Worm (Caenorhabditis elegans) whole organism, young adult: ENCODE results near the gene bbln-1.
A peak's percentile ranks its signal among the peaks of the same experiment; 100 is the strongest.

Source experiments
- C17E4.6 ChIP-seq: fragments of 200-800 bp; sonication (Bioruptor generic); IDR thresholded peaks from 2 replicates; pipeline ENCODE4 v1.3.6; 2022; ENCODE audit warnings: missing genetic modification reagents, missing genetic modification characterization, missing compliant biosample characterization
- F52B5.7 ChIP-seq: sonication (generic microtip); optimal IDR thresholded peaks from 2 replicates; lab custom pipeline; 2016; ENCODE audit warnings: mild to moderate bottlenecking, missing genetic modification characterization, missing compliant biosample characterization
- F55B11.4 ChIP-seq: sonication (generic microtip); optimal IDR thresholded peaks from 2 replicates; lab custom pipeline; 2016; ENCODE audit warnings: missing compliant biosample characterization, missing genetic modification characterization, borderline replicate concordance; ENCODE audit not compliant: insufficient read depth
- K11D2.4 ChIP-seq: fragments of 200-800 bp; sonication (Bioruptor generic); IDR thresholded peaks from 2 replicates; pipeline ENCODE4 v1.3.6; 2022; ENCODE audit warnings: missing genetic modification reagents, missing genetic modification characterization, missing compliant biosample characterization
- K12H6.12 ChIP-seq: fragments of 200-800 bp; sonication (Bioruptor generic); optimal IDR thresholded peaks from 2 replicates; lab custom pipeline; 2018; ENCODE audit warnings: mild to moderate bottlenecking, missing genetic modification characterization, missing compliant biosample characterization
- Y67H2A.10 ChIP-seq: fragments of 200-800 bp; sonication (Bioruptor generic); conservative IDR thresholded peaks from 2 replicates; pipeline ENCODE4 v1.3.6; 2022; ENCODE audit warnings: missing genetic modification reagents, missing genetic modification characterization, missing compliant biosample characterization
- Y79H2A.3 ChIP-seq: fragments of 200-800 bp; sonication (Bioruptor generic); conservative IDR thresholded peaks from 2 replicates; pipeline ENCODE4 v1.3.6; 2022; ENCODE audit warnings: missing genetic modification reagents, missing genetic modification characterization, missing compliant biosample characterization
- Y95B8A.8 ChIP-seq: fragments of 200-800 bp; sonication (Bioruptor generic); IDR thresholded peaks from 2 replicates; pipeline ENCODE4 v1.3.6; 2022; ENCODE audit warnings: missing genetic modification reagents, missing genetic modification characterization, missing compliant biosample characterization
- attf-3 ChIP-seq: fragments of 200-800 bp; sonication (Bioruptor generic); conservative IDR thresholded peaks from 2 replicates; pipeline ENCODE4 v1.3.6; 2022; ENCODE audit warnings: missing genetic modification reagents, missing genetic modification characterization, missing compliant biosample characterization
- bed-2 ChIP-seq: fragments of 200-800 bp; sonication (Bioruptor generic); IDR thresholded peaks from 2 replicates; pipeline ENCODE4 v1.3.6; 2022; ENCODE audit warnings: missing genetic modification reagents, missing genetic modification characterization, missing compliant biosample characterization
- cebp-1 ChIP-seq, 2 experiments: fragments of 200-800 bp in 1 of 2; sonication (Bioruptor generic) in 1 of 2; sonication (generic microtip) in 1 of 2; IDR thresholded peaks in 1 of 2; optimal IDR thresholded peaks in 1 of 2; 2 replicates each; pipeline versions ENCODE4 v1.3.6 to Lab custom; 2017 to 2022; ENCODE audit warnings: missing compliant biosample characterization in 2 of 2, missing genetic modification characterization in 2 of 2, mild to moderate bottlenecking in 1 of 2, missing genetic modification reagents in 1 of 2, moderate library complexity in 1 of 2
- ceh-27 ChIP-seq: fragments of 200-800 bp; sonication (Bioruptor generic); optimal IDR thresholded peaks from 2 replicates; lab custom pipeline; 2018; ENCODE audit warnings: mild to moderate bottlenecking, missing genetic modification characterization, moderate library complexity, missing compliant biosample characterization
- die-1 ChIP-seq: sonication (generic microtip); optimal IDR thresholded peaks from 2 replicates; lab custom pipeline; 2016; ENCODE audit warnings: missing genotype, mild to moderate bottlenecking, missing genetic modification characterization, missing compliant biosample characterization
- egl-44 ChIP-seq: fragments of 200-800 bp; sonication (Bioruptor generic); IDR thresholded peaks from 2 replicates; pipeline ENCODE4 v1.3.6; 2022; ENCODE audit warnings: missing genetic modification reagents, missing genetic modification characterization, missing compliant biosample characterization
- ets-4 ChIP-seq: fragments of 200-800 bp; sonication (Bioruptor generic); optimal IDR thresholded peaks from 2 replicates; lab custom pipeline; 2018; ENCODE audit warnings: mild to moderate bottlenecking, missing genetic modification characterization, missing compliant biosample characterization
- hlh-26 ChIP-seq: fragments of 200-800 bp; sonication (Bioruptor generic); conservative IDR thresholded peaks from 2 replicates; pipeline ENCODE4 v1.3.6; 2022; ENCODE audit warnings: missing genetic modification reagents, missing genetic modification characterization, missing compliant biosample characterization
- hsf-1 ChIP-seq: fragments of 200-800 bp; sonication (Bioruptor generic); IDR thresholded peaks from 2 replicates; pipeline ENCODE4 v1.3.6; 2022; ENCODE audit warnings: missing genetic modification reagents, missing genetic modification characterization, missing compliant biosample characterization
- let-526 ChIP-seq: fragments of 200-800 bp; sonication (Bioruptor generic); IDR thresholded peaks from 2 replicates; pipeline ENCODE4 v1.3.6; 2022; ENCODE audit warnings: missing genetic modification reagents, missing genetic modification characterization, missing compliant biosample characterization
- lin-54 ChIP-seq: fragments of 200-800 bp; sonication (Bioruptor generic); optimal IDR thresholded peaks from 2 replicates; lab custom pipeline; 2018; ENCODE audit warnings: mild to moderate bottlenecking, missing genetic modification characterization, missing compliant biosample characterization
- lir-1 ChIP-seq: fragments of 200-800 bp; sonication (Bioruptor generic); conservative IDR thresholded peaks from 2 replicates; pipeline ENCODE4 v1.3.6; 2022; ENCODE audit warnings: missing genetic modification reagents, missing genetic modification characterization, missing compliant biosample characterization
- mcd-1 ChIP-seq: fragments of 200-800 bp; sonication (Bioruptor generic); IDR thresholded peaks from 2 replicates; pipeline ENCODE4 v1.3.6; 2022; ENCODE audit warnings: missing genetic modification reagents, missing genetic modification characterization, missing compliant biosample characterization
- mes-4 ChIP-seq: sonication (generic microtip); optimal IDR thresholded peaks from 2 replicates; lab custom pipeline; 2016; ENCODE audit warnings: missing genotype, missing genetic modification characterization, missing compliant biosample characterization
- mxl-1 ChIP-seq: sonication (generic microtip); optimal IDR thresholded peaks from 2 replicates; lab custom pipeline; 2016; ENCODE audit warnings: missing genetic modification characterization, missing compliant biosample characterization
- nhr-179 ChIP-seq: sonication (generic microtip); optimal IDR thresholded peaks from 2 replicates; lab custom pipeline; 2016; ENCODE audit warnings: mild to moderate bottlenecking, missing genetic modification characterization, missing compliant biosample characterization
- rcor-1 ChIP-seq: fragments of 200-800 bp; sonication (Bioruptor generic); IDR thresholded peaks from 2 replicates; pipeline ENCODE4 v1.3.6; 2022; ENCODE audit warnings: missing genetic modification reagents, missing genetic modification characterization, missing compliant biosample characterization
- sea-2 ChIP-seq: fragments of 200-800 bp; sonication (Bioruptor generic); IDR thresholded peaks from 2 replicates; pipeline ENCODE4 v1.3.6; 2022; ENCODE audit warnings: missing genetic modification characterization, missing compliant biosample characterization
- tbx-9 ChIP-seq: sonication (generic microtip); optimal IDR thresholded peaks from 2 replicates; lab custom pipeline; 2016; ENCODE audit warnings: borderline replicate concordance, missing genetic modification characterization, inconsistent platforms, missing compliant biosample characterization
- zfh-2 ChIP-seq: fragments of 200-800 bp; sonication (Bioruptor generic); conservative IDR thresholded peaks from 2 replicates; pipeline ENCODE4 v1.3.6; 2022; ENCODE audit warnings: missing genetic modification reagents, missing genetic modification characterization, missing compliant biosample characterization
- ztf-25 ChIP-seq: fragments of 200-800 bp; sonication (Bioruptor generic); IDR thresholded peaks from 2 replicates; pipeline ENCODE4 v1.3.6; 2022; ENCODE audit warnings: missing genetic modification reagents, missing genetic modification characterization, missing compliant biosample characterization

Gene bbln-1

DNA sequence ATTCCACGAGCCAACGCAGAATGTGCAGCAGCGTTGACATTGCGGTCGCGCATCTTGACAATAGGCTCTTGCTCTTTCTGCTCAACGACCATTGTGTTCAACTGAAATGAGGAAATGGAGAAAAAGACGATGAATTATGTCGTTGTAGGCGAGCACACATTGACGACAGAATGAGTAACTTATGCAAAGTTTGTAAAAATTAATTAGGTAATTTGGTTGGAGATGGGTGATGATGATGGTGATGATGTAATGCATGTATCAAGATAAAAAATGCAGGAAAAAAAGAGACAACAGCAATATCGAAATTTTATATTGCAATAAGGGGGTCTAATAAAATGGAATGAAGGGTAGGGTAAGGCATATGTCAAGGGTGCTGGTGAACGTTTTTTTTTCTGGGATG is at the start of gene bbln-1:
TSS of gene bbln-1 (minus strand) at position 101 of the 400 bp plus-strand sequence.
- TF ChIP-seq F52B5.7 (tag; lab: Kevin White, UChicago) (no peak), Y67H2A.10 (no peak), attf-3 (GFP tag; lab: Robert Waterston, UW) (no peak), die-1 (no peak), ets-4 (GFP tag; lab: Kevin White, UChicago) (no peak), K12H6.12 (tag; lab: Kevin White, UChicago) (no peak), Y79H2A.3 (no peak), lin-54 (GFP tag; lab: Kevin White, UChicago) (no peak), ztf-25 (GFP tag; lab: Robert Waterston, UW) (no peak), C17E4.6 (GFP tag; lab: Robert Waterston, UW) (no peak), let-526 (no peak), nhr-179 (tag; lab: Kevin White, UChicago) (no peak), mcd-1 (no peak), sea-2 (GFP tag; lab: Robert Waterston, UW) (no peak), hlh-26 (no peak), bed-2 (no peak), Y95B8A.8 (no peak)

DNA sequence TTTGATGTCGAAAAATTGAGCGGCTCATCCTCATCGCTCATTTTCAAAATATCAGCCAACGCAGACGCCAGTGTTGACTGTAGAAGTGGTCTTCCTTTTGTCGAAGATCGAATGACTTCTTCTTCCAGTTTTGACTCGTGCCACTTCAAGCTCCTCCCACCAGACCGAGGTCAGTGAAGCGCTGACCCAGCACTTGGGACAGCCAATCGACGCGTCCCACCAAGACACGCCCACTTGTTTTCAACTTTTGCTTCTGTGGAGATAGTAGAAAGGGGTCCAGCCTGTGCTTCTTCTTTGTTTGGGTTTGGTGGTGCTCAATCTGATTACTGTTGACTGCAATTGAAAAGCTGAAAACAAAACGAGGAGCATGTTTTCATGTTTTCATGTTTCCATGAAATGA is 47.0 kb upstream of the bbln-1 start, which contains the start of gene fax-1:
TSS of gene fax-1 (minus strand) at position 101 of the 400 bp plus-strand sequence.
- 0 out of 2 replicates have a peak, but pooled peaks have one; percentile 8 for TF ChIP-seq zfh-2 (GFP tag; lab: Robert Waterston, UW)
- TF ChIP-seq hsf-1 (GFP tag; lab: Robert Waterston, UW): no peak
- no peak for TF ChIP-seq mes-4 (tag; lab: Kevin White, UChicago)
- TF ChIP-seq, all 124 proteins: peak for 1

DNA sequence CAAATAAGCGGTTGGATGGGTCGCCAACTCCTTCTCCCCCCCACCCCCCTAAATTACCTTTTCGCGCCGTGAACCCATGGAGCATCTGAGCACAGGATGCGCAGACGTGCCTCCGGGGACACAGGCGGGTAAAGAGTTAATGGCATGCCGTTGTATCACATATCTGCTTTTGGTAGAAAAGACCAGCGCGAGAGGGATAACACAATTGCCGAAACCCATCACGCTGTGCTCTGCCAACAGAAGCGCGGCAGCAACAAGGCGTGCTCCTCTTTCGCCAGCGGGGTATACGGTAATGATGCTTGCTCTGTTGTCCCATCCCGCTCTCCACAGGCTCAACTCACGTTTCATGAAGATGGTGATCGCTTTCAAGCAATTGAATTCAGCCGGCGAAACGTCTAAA is 45.1 kb upstream of the bbln-1 start:
- no peak for TF ChIP-seq mxl-1 (tag; lab: Kevin White, UChicago)
- peak; percentile 80 for TF ChIP-seq zfh-2 (GFP tag; lab: Robert Waterston, UW)
- no peak for TF ChIP-seq tbx-9 (tag; lab: Kevin White, UChicago)

DNA sequence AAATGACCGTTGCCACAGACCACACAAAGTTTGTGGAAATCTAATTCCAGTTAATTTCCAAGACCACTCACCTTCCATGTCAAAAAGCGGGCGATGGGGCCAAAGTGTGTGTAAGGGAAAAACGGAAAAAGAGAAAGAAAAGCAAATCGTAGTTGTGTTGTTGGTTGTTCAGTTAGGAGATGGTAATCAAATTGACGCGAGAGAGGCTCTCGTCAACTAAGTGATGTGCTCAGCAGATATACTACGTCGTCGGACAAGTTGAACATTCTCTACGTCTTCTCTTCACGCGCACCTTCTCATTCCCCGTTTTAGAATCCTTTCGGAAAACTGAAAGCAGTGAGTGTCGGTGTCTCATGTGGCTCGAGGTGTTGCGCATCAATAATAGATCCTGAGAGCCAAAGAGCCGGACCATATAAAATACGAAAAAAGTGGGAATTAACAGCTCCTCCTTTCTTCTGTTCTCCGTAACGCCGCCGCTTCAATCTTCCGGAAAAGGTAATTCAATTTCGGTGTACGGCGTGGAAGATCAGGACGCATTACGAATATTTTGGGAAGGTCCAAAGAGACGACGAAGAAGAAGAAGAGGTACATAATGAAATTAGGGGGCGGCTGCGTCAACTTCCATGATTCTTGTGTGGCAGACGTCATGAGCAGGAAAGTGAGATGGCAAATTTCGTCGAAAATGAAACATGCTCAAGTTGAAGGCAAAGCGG is 39.2 kb upstream of the bbln-1 start:
- TF ChIP-seq attf-3 (GFP tag; lab: Robert Waterston, UW) (no peak), K12H6.12 (tag; lab: Kevin White, UChicago) (peak; percentile 29), zfh-2 (GFP tag; lab: Robert Waterston, UW) (peak; percentile 20; the same call in 1 of the 2 replicates)

DNA sequence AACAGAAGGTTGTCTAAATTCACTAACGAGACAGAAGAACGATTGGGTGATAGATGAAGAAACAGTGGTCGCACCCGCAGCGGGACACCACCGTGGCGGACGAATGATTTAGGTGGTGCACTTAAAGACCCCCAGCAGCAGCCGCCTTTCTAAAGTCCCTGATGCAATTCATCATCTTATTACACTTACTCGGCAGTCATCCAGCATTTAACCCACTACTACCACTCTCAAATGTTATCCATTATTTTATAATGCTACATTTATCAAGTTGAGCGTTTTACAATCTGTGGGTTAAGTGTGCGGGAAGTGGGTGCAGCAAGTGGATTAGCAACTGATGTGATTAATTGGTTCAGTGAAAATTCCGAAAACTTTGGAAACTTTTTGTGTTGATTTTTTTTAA is 37.9 kb upstream of the bbln-1 start:
- TF ChIP-seq mxl-1 (tag; lab: Kevin White, UChicago): no peak
- no peak for TF ChIP-seq egl-44 (GFP tag; lab: Robert Waterston, UW)
- TF ChIP-seq cebp-1 (GFP tag; IDR thresholded peaks at IDR 0.05; lab: Robert Waterston, UW): no peak
- no peak for TF ChIP-seq cebp-1 (tag; optimal IDR thresholded peaks at IDR 0.05; lab: Kevin White, UChicago)
- no peak for TF ChIP-seq lir-1 (GFP tag; lab: Robert Waterston, UW)
- no peak for TF ChIP-seq F55B11.4
- no peak for TF ChIP-seq K11D2.4 (GFP tag; lab: Robert Waterston, UW)
- no peak for TF ChIP-seq ceh-27 (GFP tag; lab: Kevin White, UChicago)
- TF ChIP-seq rcor-1: no peak
